Worm (Caenorhabditis elegans) whole organism, late embryonic: Measurements from ENCODE around the gene T01C1.4.

Experiments used
- ceh-19 ChIP-seq: fragments of 200-800 bp; sonication (Bioruptor generic); optimal IDR thresholded peaks from 2 replicates; lab custom pipeline; 2018; ENCODE audit warnings: mild to moderate bottlenecking, missing genetic modification characterization, missing compliant biosample characterization
- ceh-2 ChIP-seq: sonication (generic microtip); optimal IDR thresholded peaks from 2 replicates; lab custom pipeline; 2016; ENCODE audit warnings: missing genotype, missing genetic modification characterization, missing compliant biosample characterization
- elt-4 ChIP-seq: sonication (generic microtip); optimal IDR thresholded peaks from 2 replicates; lab custom pipeline; 2016; ENCODE audit warnings: missing genetic modification characterization, missing compliant biosample characterization
- ets-4 ChIP-seq: sonication (generic microtip); optimal IDR thresholded peaks from 2 replicates; lab custom pipeline; 2016; ENCODE audit warnings: missing genetic modification characterization, missing compliant biosample characterization
- fkh-10 ChIP-seq: fragments of 150-350 bp; optimal IDR thresholded peaks from 2 replicates; lab custom pipeline; 2014; ENCODE audit warnings: missing biosample characterization, missing genetic modification reagents, missing genetic modification characterization
- gmeb-2 ChIP-seq: sonication (generic microtip); optimal IDR thresholded peaks from 2 replicates; lab custom pipeline; 2016; ENCODE audit warnings: missing genetic modification characterization, inconsistent platforms, missing compliant biosample characterization
- hlh-30 ChIP-seq: sonication (generic microtip); optimal IDR thresholded peaks from 2 replicates; lab custom pipeline; 2017; ENCODE audit warnings: antibody characterized with exemption, missing genetic modification characterization, missing compliant biosample characterization; ENCODE audit not compliant: insufficient read depth
- pha-2 ChIP-seq: sonication (generic microtip); optimal IDR thresholded peaks from 2 replicates; lab custom pipeline; 2017; ENCODE audit warnings: mild to moderate bottlenecking, missing genetic modification characterization, missing compliant biosample characterization
- pha-4 ChIP-seq: fragments of 150-350 bp; optimal IDR thresholded peaks from 2 replicates; lab custom pipeline; 2018; ENCODE audit warnings: missing biosample characterization, missing genetic modification reagents, missing genetic modification characterization
- tbx-2 ChIP-seq: sonication (generic microtip); optimal IDR thresholded peaks from 2 replicates; lab custom pipeline; 2016; ENCODE audit warnings: missing genetic modification characterization, missing compliant biosample characterization

- TF ChIP-seq pha-2 (tag; lab: Kevin White, UChicago) (no peak), ets-4 (tag; lab: Kevin White, UChicago) (no peak), gmeb-2 (tag; lab: Kevin White, UChicago) (no peak), ceh-2 (tag; lab: Kevin White, UChicago) (no peak), hlh-30 (tag; lab: Kevin White, UChicago) (no peak), fkh-10 (GFP tag; lab: Kevin White, UChicago) (no peak), elt-4 (tag; lab: Kevin White, UChicago) (no peak), ceh-19 (no peak), tbx-2 (tag; lab: Kevin White, UChicago) (no peak), pha-4 (tag; lab: Kevin White, UChicago) (no peak)
These were observed 41.5 kb upstream of the T01C1.4 start for ce11 chrX:10758453-10758852.
